Fruit fly (Drosophila melanogaster) whole organism, embryonic: ENCODE results near the gene Cby.

Source experiments
- Asciz ChIP-seq: fragments of 200-800 bp; sonication (Bioruptor generic); optimal IDR thresholded peaks from 2 replicates; lab custom pipeline; 2017; ENCODE audit warnings: missing biosample characterization, mild to moderate bottlenecking, missing genetic modification characterization, missing genetic modification reagents
- Bdp1 ChIP-seq: fragments of 200-800 bp; sonication (Bioruptor generic); optimal IDR thresholded peaks from 3 replicates; lab custom pipeline; 2016; ENCODE audit warnings: missing biosample characterization, missing genetic modification characterization
- CG12391 ChIP-seq: fragments of 200-800 bp; sonication (Bioruptor generic); optimal IDR thresholded peaks from 3 replicates; lab custom pipeline; 2018; ENCODE audit warnings: missing biosample characterization, mild to moderate bottlenecking, missing genetic modification characterization, moderate library complexity
- CG12942 ChIP-seq: fragments of 200-800 bp; sonication (Bioruptor generic); optimal IDR thresholded peaks from 3 replicates; lab custom pipeline; 2016; ENCODE audit warnings: missing biosample characterization, missing genetic modification characterization
- CG13123 ChIP-seq: fragments of 200-800 bp; sonication (Bioruptor generic); optimal IDR thresholded peaks from 2 replicates; lab custom pipeline; 2016; ENCODE audit warnings: missing biosample characterization, missing genetic modification characterization
- CG17328 ChIP-seq: fragments of 200-800 bp; sonication (Bioruptor generic); IDR thresholded peaks from 2 replicates; pipeline ENCODE4 v1.3.6; 2022; ENCODE audit warnings: missing biosample characterization, missing genetic modification characterization
- CG17568 ChIP-seq: fragments of 200-800 bp; sonication (Bioruptor generic); optimal IDR thresholded peaks from 2 replicates; lab custom pipeline; 2018; ENCODE audit warnings: missing biosample characterization, mild to moderate bottlenecking, missing genetic modification characterization, moderate library complexity
- CG17912 ChIP-seq: fragments of 200-800 bp; sonication (Bioruptor generic); optimal IDR thresholded peaks from 2 replicates; lab custom pipeline; 2018; ENCODE audit warnings: missing biosample characterization, mild to moderate bottlenecking, missing genetic modification characterization
- CG18599 ChIP-seq: fragments of 200-800 bp; sonication (Bioruptor generic); optimal IDR thresholded peaks from 3 replicates; lab custom pipeline; 2017; ENCODE audit warnings: missing biosample characterization, missing genetic modification characterization, mild to moderate bottlenecking, moderate library complexity, missing genetic modification reagents
- CG31441 ChIP-seq: fragments of 200-800 bp; sonication (Bioruptor generic); IDR thresholded peaks from 2 replicates; pipeline ENCODE4 v1.3.6; 2022; ENCODE audit warnings: missing biosample characterization, missing genetic modification characterization
- CG32767 ChIP-seq: fragments of 200-800 bp; sonication (Bioruptor generic); IDR thresholded peaks from 2 replicates; pipeline ENCODE4 v1.3.6; 2022; ENCODE audit warnings: missing biosample characterization, missing genetic modification characterization
- CG43689 ChIP-seq: fragments of 200-800 bp; sonication (Bioruptor generic); IDR thresholded peaks from 2 replicates; pipeline ENCODE4 v1.3.6; 2022; ENCODE audit warnings: missing biosample characterization, missing genetic modification characterization
- Chrac-16 ChIP-seq: fragments of 200-800 bp; sonication (Bioruptor generic); optimal IDR thresholded peaks from 3 replicates; lab custom pipeline; 2016; ENCODE audit warnings: missing biosample characterization, missing genetic modification characterization
- Dad ChIP-seq: fragments of 200-800 bp; sonication (Bioruptor generic); optimal IDR thresholded peaks from 3 replicates; lab custom pipeline; 2016; ENCODE audit warnings: missing biosample characterization, missing genetic modification characterization
- Dbx ChIP-seq: fragments of 200-800 bp; sonication (Bioruptor generic); IDR thresholded peaks from 3 replicates; pipeline ENCODE4 v1.3.6; 2022; ENCODE audit warnings: missing biosample characterization, missing genetic modification characterization
- Deaf1 ChIP-seq: fragments of 200-800 bp; optimal IDR thresholded peaks from 3 replicates; lab custom pipeline; 2019; ENCODE audit warnings: missing biosample characterization, mild to moderate bottlenecking, missing genetic modification characterization, moderate library complexity
- Doc3 ChIP-seq: fragments of 200-800 bp; sonication (Bioruptor generic); IDR thresholded peaks from 3 replicates; pipeline ENCODE4 v1.3.6; 2022; ENCODE audit warnings: missing biosample characterization, missing genetic modification characterization; ENCODE audit not compliant: partially characterized antibody
- GATAe ChIP-seq: fragments of 200-800 bp; sonication (Bioruptor generic); conservative IDR thresholded peaks from 2 replicates; pipeline ENCODE4 v1.3.6; 2022; ENCODE audit warnings: missing biosample characterization, missing genetic modification characterization
- HLH4C ChIP-seq: fragments of 200-800 bp; sonication (Bioruptor generic); IDR thresholded peaks from 3 replicates; pipeline ENCODE4 v1.3.6; 2022; ENCODE audit warnings: missing biosample characterization, missing genetic modification characterization; ENCODE audit not compliant: partially characterized antibody
- Hr3 ChIP-seq: fragments of 200-800 bp; sonication (Bioruptor generic); optimal IDR thresholded peaks from 3 replicates; lab custom pipeline; 2016; ENCODE audit warnings: missing biosample characterization, missing genetic modification characterization
- Lhr ChIP-seq: fragments of 200-800 bp; sonication (Bioruptor generic); optimal IDR thresholded peaks from 3 replicates; lab custom pipeline; 2017; ENCODE audit warnings: mild to moderate bottlenecking, missing biosample characterization, missing genetic modification reagents, missing genetic modification characterization
- Lim3 ChIP-seq: fragments of 200-800 bp; sonication (Bioruptor generic); IDR thresholded peaks from 2 replicates; pipeline ENCODE4 v1.3.6; 2022; ENCODE audit warnings: missing biosample characterization, missing genetic modification characterization
- Sry-β ChIP-seq: fragments of 200-800 bp; sonication (Bioruptor generic); optimal IDR thresholded peaks from 2 replicates; lab custom pipeline; 2018; ENCODE audit warnings: missing biosample characterization, mild to moderate bottlenecking, missing genetic modification characterization, moderate library complexity
- abd-A ChIP-seq: fragments of 200-800 bp; sonication (Bioruptor generic); optimal IDR thresholded peaks from 3 replicates; lab custom pipeline; 2019; ENCODE audit warnings: missing biosample characterization, mild to moderate bottlenecking, missing genetic modification characterization, moderate library complexity
- bowl ChIP-seq: fragments of 200-800 bp; sonication (Bioruptor generic); IDR thresholded peaks from 2 replicates; pipeline ENCODE4 v1.3.6; 2022; ENCODE audit warnings: missing biosample characterization, missing genetic modification characterization
- bsh ChIP-seq, 2 experiments: fragments of 200-800 bp; sonication (Bioruptor generic); optimal IDR thresholded peaks; 2 replicates each; lab custom pipeline; 2017 to 2018; ENCODE audit warnings: mild to moderate bottlenecking in 2 of 2, missing biosample characterization in 2 of 2, missing genetic modification characterization in 2 of 2, moderate library complexity in 1 of 2
- btn ChIP-seq: fragments of 200-800 bp; sonication (Bioruptor generic); optimal IDR thresholded peaks from 2 replicates; lab custom pipeline; 2016; ENCODE audit warnings: missing biosample characterization, missing genetic modification characterization
- cad ChIP-seq: fragments of >200 bp; optimal IDR thresholded peaks from 2 replicates; lab custom pipeline; 2017; ENCODE audit warnings: missing biosample characterization, missing genetic modification characterization
- chinmo ChIP-seq: fragments of 200-800 bp; sonication (Bioruptor generic); IDR thresholded peaks from 4 replicates; pipeline ENCODE4 v1.3.6; 2022; ENCODE audit warnings: missing biosample characterization, missing genetic modification characterization; ENCODE audit not compliant: partially characterized antibody
- crc ChIP-seq: fragments of 200-800 bp; sonication (Bioruptor generic); optimal IDR thresholded peaks from 2 replicates; lab custom pipeline; 2016; ENCODE audit warnings: missing biosample characterization, missing genetic modification characterization
- danr ChIP-seq: fragments of 200-800 bp; sonication (Bioruptor generic); IDR thresholded peaks from 2 replicates; pipeline ENCODE4 v1.3.6; 2022; ENCODE audit warnings: missing biosample characterization, missing genetic modification characterization
- dmrt99B ChIP-seq: fragments of 200-800 bp; sonication (Bioruptor generic); optimal IDR thresholded peaks from 2 replicates; lab custom pipeline; 2018; ENCODE audit warnings: missing biosample characterization, mild to moderate bottlenecking, missing genetic modification characterization, moderate library complexity
- ewg ChIP-seq: fragments of 200-800 bp; sonication (Bioruptor generic); optimal IDR thresholded peaks from 3 replicates; lab custom pipeline; 2017; ENCODE audit warnings: mild to moderate bottlenecking, missing biosample characterization, missing genetic modification reagents, missing genetic modification characterization
- ftz-f1 ChIP-seq: fragments of 200-800 bp; sonication (Bioruptor generic); optimal IDR thresholded peaks from 2 replicates; lab custom pipeline; 2016; ENCODE audit warnings: missing biosample characterization, missing genetic modification characterization
- hb ChIP-seq: fragments of 200-800 bp; sonication (Bioruptor generic); IDR thresholded peaks from 3 replicates; pipeline ENCODE4 v1.3.6; 2022; ENCODE audit warnings: missing biosample characterization, missing genetic modification characterization; ENCODE audit not compliant: partially characterized antibody
- her ChIP-seq: fragments of 200-800 bp; sonication (Bioruptor generic); optimal IDR thresholded peaks from 2 replicates; lab custom pipeline; 2016; ENCODE audit warnings: missing biosample characterization, missing genetic modification characterization
- hkb ChIP-seq, 2 experiments: fragments of 200-800 bp in 1 of 2; fragments of >200 bp in 1 of 2; sonication (Bioruptor generic) in 1 of 2; IDR thresholded peaks in 1 of 2; optimal IDR thresholded peaks in 1 of 2; 2 replicates each; pipeline versions ENCODE4 v1.3.6 to Lab custom; 2017 to 2022; ENCODE audit warnings: missing biosample characterization in 1 of 2, missing genetic modification characterization in 1 of 2
- nom ChIP-seq: fragments of 200-800 bp; sonication (Bioruptor generic); optimal IDR thresholded peaks from 2 replicates; lab custom pipeline; 2017; ENCODE audit warnings: missing biosample characterization, missing genetic modification characterization, mild to moderate bottlenecking, moderate library complexity, missing genetic modification reagents
- p53 ChIP-seq: fragments of 200-800 bp; sonication (Bioruptor generic); optimal IDR thresholded peaks from 2 replicates; lab custom pipeline; 2016; ENCODE audit warnings: missing biosample characterization, missing genetic modification characterization
- phol ChIP-seq: fragments of 200-800 bp; sonication (Bioruptor generic); optimal IDR thresholded peaks from 3 replicates; lab custom pipeline; 2018; ENCODE audit warnings: missing biosample characterization, mild to moderate bottlenecking, missing genetic modification characterization, moderate library complexity
- salm ChIP-seq: fragments of 200-800 bp; sonication (Bioruptor generic); optimal IDR thresholded peaks from 2 replicates; lab custom pipeline; 2018; ENCODE audit warnings: missing biosample characterization, mild to moderate bottlenecking, missing genetic modification characterization
- sens ChIP-seq: fragments of 200-800 bp; sonication (Bioruptor generic); peaks from one replicate; lab custom pipeline; 2016; ENCODE audit warnings: missing biosample characterization, missing genetic modification characterization
- sens-2 ChIP-seq: fragments of 200-800 bp; sonication (Bioruptor generic); IDR thresholded peaks from 2 replicates; pipeline ENCODE4 v1.3.6; 2022; ENCODE audit warnings: missing biosample characterization, missing genetic modification characterization
- slou ChIP-seq: fragments of 200-800 bp; sonication (Bioruptor generic); optimal IDR thresholded peaks from 3 replicates; lab custom pipeline; 2016; ENCODE audit warnings: missing biosample characterization, missing genetic modification characterization
- sr ChIP-seq: fragments of 200-800 bp; sonication (Bioruptor generic); IDR thresholded peaks from 3 replicates; pipeline ENCODE4 v1.3.6; 2022; ENCODE audit warnings: missing biosample characterization, missing genetic modification characterization
- tin ChIP-seq: fragments of 200-800 bp; sonication (Bioruptor generic); optimal IDR thresholded peaks from 3 replicates; lab custom pipeline; 2016; ENCODE audit warnings: missing biosample characterization, missing genetic modification characterization
- ttk ChIP-seq: fragments of 200-800 bp; sonication (Bioruptor generic); IDR thresholded peaks from 2 replicates; pipeline ENCODE4 v2.1.2; 2022; ENCODE audit warnings: missing biosample characterization, missing genetic modification characterization
- unc-4 ChIP-seq: fragments of 200-800 bp; sonication (Bioruptor generic); IDR thresholded peaks from 2 replicates; pipeline ENCODE4 v1.3.6; 2022; ENCODE audit warnings: missing biosample characterization, missing genetic modification characterization; ENCODE audit not compliant: partially characterized antibody
- vvl ChIP-seq: fragments of 200-800 bp; sonication (Bioruptor generic); IDR thresholded peaks from 2 replicates; pipeline ENCODE4 v1.3.6; 2022; ENCODE audit warnings: missing biosample characterization, missing genetic modification characterization
- wek ChIP-seq: fragments of 200-800 bp; sonication (Bioruptor generic); optimal IDR thresholded peaks from 3 replicates; lab custom pipeline; 2018; ENCODE audit warnings: missing biosample characterization, mild to moderate bottlenecking, missing genetic modification characterization, moderate library complexity
- zen2 ChIP-seq: fragments of 200-800 bp; sonication (Bioruptor generic); IDR thresholded peaks from 3 replicates; pipeline ENCODE4 v1.3.6; 2022; ENCODE audit warnings: missing biosample characterization, missing genetic modification characterization; ENCODE audit not compliant: partially characterized antibody

Gene Cby

dm6 chr3R:21864992-21865391 is 2.8 kb upstream of the Cby start, which contains the start of gene lsn (continued):
- TF ChIP-seq salm (tag; lab: Kevin White, UChicago) = no peak
- peak; percentile 52 for TF ChIP-seq CG18599 (GFP tag; lab: Kevin White, UChicago)
- TF ChIP-seq Dbx (GFP tag; lab: Robert Waterston, UW) = no peak; the same call in 2 of the 3 replicates
- TF ChIP-seq chinmo (GFP tag; lab: Robert Waterston, UW) = no peak
- no peak for TF ChIP-seq abd-A
- no peak for TF ChIP-seq CG32767 (GFP tag; lab: Robert Waterston, UW)
- TF ChIP-seq slou (GFP tag; lab: Kevin White, UChicago) = no peak
- TF ChIP-seq her = no peak
- no peak for TF ChIP-seq Dad (GFP tag; lab: Kevin White, UChicago)
- TF ChIP-seq hkb (optimal IDR thresholded peaks at IDR 0.05; lab: Kevin White, UChicago) = no peak
- no peak for TF ChIP-seq hkb (GFP tag; IDR thresholded peaks at IDR 0.05; lab: Robert Waterston, UW)
- TF ChIP-seq CG17568 (GFP tag; lab: Kevin White, UChicago) = peak; percentile 73
- TF ChIP-seq sr = no peak
- no peak for TF ChIP-seq CG43689 (GFP tag; lab: Robert Waterston, UW)
- TF ChIP-seq Hr3 (GFP tag; lab: Kevin White, UChicago) = no peak
- no peak for TF ChIP-seq vvl (GFP tag; lab: Robert Waterston, UW)
- no peak for TF ChIP-seq danr
- TF ChIP-seq bowl (GFP tag; lab: Robert Waterston, UW) = no peak
- TF ChIP-seq sens-2 = no peak
- no peak for TF ChIP-seq unc-4 (GFP tag; lab: Robert Waterston, UW)
- TF ChIP-seq nom (GFP tag; lab: Kevin White, UChicago) = no peak
- no peak for TF ChIP-seq Bdp1 (GFP tag; lab: Kevin White, UChicago)
- no peak for TF ChIP-seq phol (tag; lab: Kevin White, UChicago)
- TF ChIP-seq tin (GFP tag; lab: Kevin White, UChicago) = no peak
- TF ChIP-seq ftz-f1 (GFP tag; lab: Kevin White, UChicago) = no peak
- TF ChIP-seq CG17912 = peak; percentile 27
- no peak for TF ChIP-seq Doc3
- no peak for TF ChIP-seq cad (GFP tag; lab: Kevin White, UChicago)
- TF ChIP-seq wek (GFP tag; lab: Kevin White, UChicago) = peak; percentile 46
- TF ChIP-seq CG31441 (GFP tag; lab: Robert Waterston, UW) = no peak
- no peak for TF ChIP-seq p53
- TF ChIP-seq CG12391 = peak; percentile 13
- peak; percentile 22 for TF ChIP-seq ewg (GFP tag; lab: Kevin White, UChicago)
- TF ChIP-seq zen2 (GFP tag; lab: Robert Waterston, UW) = no peak
- no peak for TF ChIP-seq dmrt99B
- no peak for TF ChIP-seq HLH4C (GFP tag; lab: Robert Waterston, UW)
- no peak for TF ChIP-seq Chrac-16
- no peak for TF ChIP-seq btn (GFP tag; lab: Kevin White, UChicago)
- TF ChIP-seq GATAe = no peak
- TF ChIP-seq Sry-β (GFP tag; lab: Kevin White, UChicago) = no peak
- no peak for TF ChIP-seq Deaf1 (tag; lab: Kevin White, UChicago)
- TF ChIP-seq CG12942 (GFP tag; lab: Kevin White, UChicago) = no peak
- no peak for TF ChIP-seq ttk
- no peak for TF ChIP-seq Lim3 (GFP tag; lab: Robert Waterston, UW)
- peak; percentile 49 for TF ChIP-seq sens (GFP tag; lab: Kevin White, UChicago)
- TF ChIP-seq CG13123 (GFP tag; lab: Kevin White, UChicago) = no peak
- no peak for TF ChIP-seq Asciz
- TF ChIP-seq hb (GFP tag; lab: Robert Waterston, UW) = no peak
- peak; percentile 18; the same call in 1 of the 2 replicates for TF ChIP-seq CG17328 (GFP tag; lab: Robert Waterston, UW)
- TF ChIP-seq bsh (GFP tag; optimal IDR thresholded peaks at IDR 0.05; lab: Kevin White, UChicago) = peak in 1 of 2 experiments; percentile 72
- no peak for TF ChIP-seq crc (GFP tag; lab: Kevin White, UChicago)
- peak; percentile 2 for TF ChIP-seq Lhr
